Worm (Caenorhabditis elegans): Measurements from ENCODE around the gene nstp-9.
A peak's percentile ranks its signal among the peaks of the same experiment; 100 is the strongest.

nstp-9 gene

ce11 chrX:10963453-10964046, 44.0 kb upstream of the nstp-9 start, which contains the start of gene nas-10 (continued):
- no peak for TF ChIP-seq egl-27 (tag; optimal IDR thresholded peaks at IDR 0.05)
- no peak for TF ChIP-seq ceh-63 (GFP tag; optimal IDR thresholded peaks at IDR 0.05)
- no peak for TF ChIP-seq vab-15 (tag; optimal IDR thresholded peaks at IDR 0.05)
- no peak for TF ChIP-seq lsy-2 (tag; optimal IDR thresholded peaks at IDR 0.05)
- TF ChIP-seq alr-1 (tag; optimal IDR thresholded peaks at IDR 0.05; ENCODE audit: borderline replicate concordance) = no peak
- peak; percentile 76 for TF ChIP-seq nhr-85 (tag)
- no peak for TF ChIP-seq ceh-90 (tag; optimal IDR thresholded peaks at IDR 0.05)
- no peak for TF ChIP-seq isw-1 (GFP tag; IDR thresholded peaks at IDR 0.05)
- peak; percentile 13 for TF ChIP-seq irx-1 (tag; optimal IDR thresholded peaks at IDR 0.05)
- TF ChIP-seq lir-3 (tag; optimal IDR thresholded peaks at IDR 0.05; ENCODE audit: poor library complexity) = peak; percentile 54
- TF ChIP-seq fos-1 (tag; optimal IDR thresholded peaks at IDR 0.05) = no peak
- no peak for TF ChIP-seq zag-1 (tag; optimal IDR thresholded peaks at IDR 0.05)
- TF ChIP-seq nhr-12 (tag; optimal IDR thresholded peaks at IDR 0.05) = no peak
- TF ChIP-seq nhr-84 (tag; optimal IDR thresholded peaks at IDR 0.05) = no peak
- TF ChIP-seq mef-2 (tag; optimal IDR thresholded peaks at IDR 0.05) = no peak
- TF ChIP-seq ama-1 (optimal IDR thresholded peaks at IDR 0.05) = no peak
- TF ChIP-seq lin-39 (tag; optimal IDR thresholded peaks at IDR 0.05) = no peak
- peak in 1 of 2 experiments; percentile 1 for TF ChIP-seq efl-1 (optimal IDR thresholded peaks at IDR 0.05)
- TF ChIP-seq efl-1 (GFP tag; optimal IDR thresholded peaks at IDR 0.05 in 1 of 2) = peak in 1 of 2 experiments; percentile 86
- no peak for TF ChIP-seq nhr-28 (tag; optimal IDR thresholded peaks at IDR 0.05)
- peak; percentile 68 for TF ChIP-seq nhr-71 (tag; optimal IDR thresholded peaks at IDR 0.05)
- TF ChIP-seq ztf-4 (tag; optimal IDR thresholded peaks at IDR 0.05) = no peak
- peak; percentile 45 for TF ChIP-seq elt-2 (tag; optimal IDR thresholded peaks at IDR 0.05)
- TF ChIP-seq ceh-88 (GFP tag; IDR thresholded peaks at IDR 0.05) = no peak
- peak; percentile 54 for TF ChIP-seq mep-1 (tag; optimal IDR thresholded peaks at IDR 0.05)
- no peak for TF ChIP-seq nhr-237 (tag; optimal IDR thresholded peaks at IDR 0.05)
- no peak for TF ChIP-seq aha-1 (tag; optimal IDR thresholded peaks at IDR 0.05)
- no peak for TF ChIP-seq Y116A8C.19 (tag; optimal IDR thresholded peaks at IDR 0.05; ENCODE audit: borderline replicate concordance)
- peak; percentile 52 for TF ChIP-seq C16A3.4 (tag; optimal IDR thresholded peaks at IDR 0.05)
- TF ChIP-seq nhr-20 (tag; optimal IDR thresholded peaks at IDR 0.05) = peak; percentile 65
- no peak for TF ChIP-seq unc-98 (GFP tag; IDR thresholded peaks at IDR 0.05)
- TF ChIP-seq xbp-1 (tag; optimal IDR thresholded peaks at IDR 0.05) = peak; percentile 39
- TF ChIP-seq fkh-4 (tag; optimal IDR thresholded peaks at IDR 0.05; ENCODE audit: borderline replicate concordance) = no peak
- peak; percentile 73 for TF ChIP-seq nhr-90 (tag; optimal IDR thresholded peaks at IDR 0.05; ENCODE audit: poor library complexity)
- peak; percentile 47 for TF ChIP-seq lin-14 (GFP tag; optimal IDR thresholded peaks at IDR 0.05)
- peak in 2 of 3 experiments; percentile 29 to 37 for TF ChIP-seq ceh-82 (tag; optimal IDR thresholded peaks at IDR 0.05)
- no peak for TF ChIP-seq zip-4 (GFP tag; optimal IDR thresholded peaks at IDR 0.05)
- TF ChIP-seq swsn-7 (tag; optimal IDR thresholded peaks at IDR 0.05) = peak; percentile 62
- TF ChIP-seq fkh-10 (GFP tag; optimal IDR thresholded peaks at IDR 0.05) = peak; percentile 32
- TF ChIP-seq nhr-11 (tag; optimal IDR thresholded peaks at IDR 0.05) = no peak
- TF ChIP-seq unc-62 (GFP tag; optimal IDR thresholded peaks at IDR 0.05) = no peak

- no peak for TF ChIP-seq hpl-2 (GFP tag; optimal IDR thresholded peaks at IDR 0.05)
- TF ChIP-seq lin-15B (tag; optimal IDR thresholded peaks at IDR 0.05) = no peak
- no peak for TF ChIP-seq lin-13 (GFP tag; optimal IDR thresholded peaks at IDR 0.05)
- TF ChIP-seq pag-3 (tag; optimal IDR thresholded peaks at IDR 0.05; ENCODE audit: borderline replicate concordance, insufficient read depth) = no peak
- no peak for TF ChIP-seq swsn-7 (tag; optimal IDR thresholded peaks at IDR 0.05)
- no peak for TF ChIP-seq egl-27 (tag; optimal IDR thresholded peaks at IDR 0.05)
- TF ChIP-seq mef-2 (tag; optimal IDR thresholded peaks at IDR 0.05) = no peak
- no peak for TF ChIP-seq nhr-20 (tag; optimal IDR thresholded peaks at IDR 0.05)
- TF ChIP-seq efl-1 (optimal IDR thresholded peaks at IDR 0.05) = no peak
- no peak for TF ChIP-seq efl-1 (GFP tag; optimal IDR thresholded peaks at IDR 0.05 in 1 of 2)
- no peak for TF ChIP-seq C04F5.9 (tag; optimal IDR thresholded peaks at IDR 0.05)
- TF ChIP-seq hlh-4 (tag; optimal IDR thresholded peaks at IDR 0.05) = no peak
- TF ChIP-seq egl-13 (tag; optimal IDR thresholded peaks at IDR 0.05) = no peak
- no peak for TF ChIP-seq unc-86 (tag; optimal IDR thresholded peaks at IDR 0.05)
- TF ChIP-seq ztf-11 (tag; optimal IDR thresholded peaks at IDR 0.05) = no peak
- no peak for TF ChIP-seq ceh-90 (tag; optimal IDR thresholded peaks at IDR 0.05)
- no peak for TF ChIP-seq ceh-63 (GFP tag; optimal IDR thresholded peaks at IDR 0.05)
Observed at ce11 chrX:10961724-10962123, 42.2 kb upstream of the nstp-9 start.
